Fruit fly (Drosophila melanogaster) whole organism, embryonic: ENCODE results near the gene CG45066.

Source experiments
- C15 ChIP-seq: fragments of 200-800 bp; sonication (Bioruptor generic); IDR thresholded peaks from 3 replicates; pipeline ENCODE4 v1.3.6; 2022; ENCODE audit warnings: missing biosample characterization, missing genetic modification characterization
- CG10565 ChIP-seq: fragments of 200-800 bp; sonication (Bioruptor generic); optimal IDR thresholded peaks from 3 replicates; lab custom pipeline; 2016; ENCODE audit warnings: missing biosample characterization, mild to moderate bottlenecking, missing genetic modification characterization
- CG11695 ChIP-seq: fragments of 200-800 bp; sonication (Bioruptor generic); IDR thresholded peaks from 3 replicates; pipeline ENCODE4 v1.3.6; 2022; ENCODE audit warnings: missing biosample characterization, missing genetic modification characterization
- CG14965 ChIP-seq: fragments of 200-800 bp; sonication (Bioruptor generic); optimal IDR thresholded peaks from 2 replicates; lab custom pipeline; 2016; ENCODE audit warnings: missing biosample characterization, missing genetic modification characterization, borderline replicate concordance
- CG17385 ChIP-seq: fragments of 200-800 bp; sonication (Bioruptor generic); optimal IDR thresholded peaks from 3 replicates; lab custom pipeline; 2018; ENCODE audit warnings: missing biosample characterization, mild to moderate bottlenecking, missing genetic modification characterization
- CG3065 ChIP-seq: fragments of 200-800 bp; sonication (Bioruptor generic); optimal IDR thresholded peaks from 2 replicates; lab custom pipeline; 2016; ENCODE audit warnings: missing biosample characterization, missing genetic modification characterization
- CG32772 ChIP-seq: fragments of 200-800 bp; sonication (Bioruptor generic); IDR thresholded peaks from 2 replicates; pipeline ENCODE4 v1.3.6; 2022; ENCODE audit warnings: missing biosample characterization, missing genetic modification characterization
- CG34376 ChIP-seq: fragments of 200-800 bp; sonication (Bioruptor generic); optimal IDR thresholded peaks from 2 replicates; lab custom pipeline; 2018; ENCODE audit warnings: missing biosample characterization, mild to moderate bottlenecking, missing genetic modification characterization
- CG3726 ChIP-seq: fragments of 200-800 bp; sonication (Bioruptor generic); IDR thresholded peaks from 3 replicates; pipeline ENCODE4, ENCODE4 v1.3.6; 2022; ENCODE audit warnings: missing biosample characterization, missing genetic modification characterization
- CG4707 ChIP-seq: fragments of 200-800 bp; sonication (Bioruptor generic); optimal IDR thresholded peaks from 2 replicates; lab custom pipeline; 2018; ENCODE audit warnings: missing biosample characterization, mild to moderate bottlenecking, missing genetic modification characterization, moderate library complexity
- CG6765 ChIP-seq: fragments of 200-800 bp; sonication (Bioruptor generic); optimal IDR thresholded peaks from 3 replicates; lab custom pipeline; 2017; ENCODE audit warnings: missing biosample characterization, mild to moderate bottlenecking, missing genetic modification characterization
- CG7745 ChIP-seq: fragments of 200-800 bp; sonication (Bioruptor generic); optimal IDR thresholded peaks from 2 replicates; lab custom pipeline; 2018; ENCODE audit warnings: missing biosample characterization, mild to moderate bottlenecking, missing genetic modification characterization, moderate library complexity
- CG7928 ChIP-seq: fragments of 200-800 bp; sonication (Bioruptor generic); optimal IDR thresholded peaks from 2 replicates; lab custom pipeline; 2017; ENCODE audit warnings: missing biosample characterization, mild to moderate bottlenecking, missing genetic modification characterization
- CG8290 ChIP-seq, 3 experiments: fragments of 200-800 bp; sonication (Bioruptor generic); optimal IDR thresholded peaks; 2 replicates each; lab custom pipeline; 2016 to 2019; ENCODE audit warnings: missing biosample characterization in 3 of 3, missing genetic modification characterization in 3 of 3, mild to moderate bottlenecking in 2 of 3, moderate library complexity in 1 of 3
- CTCF ChIP-seq: fragments of 200-800 bp; sonication (Bioruptor generic); optimal IDR thresholded peaks from 2 replicates; lab custom pipeline; 2017; ENCODE audit warnings: missing biosample characterization, mild to moderate bottlenecking, missing genetic modification characterization, moderate library complexity
- Dfd ChIP-seq, 2 experiments: fragments of >200 bp; optimal IDR thresholded peaks; 2 replicates each; lab custom pipeline; 2017; ENCODE audit warnings: missing biosample characterization in 2 of 2, missing genetic modification characterization in 2 of 2
- ERR ChIP-seq: fragments of 200-800 bp; sonication (Bioruptor generic); optimal IDR thresholded peaks from 2 replicates; lab custom pipeline; 2016; ENCODE audit warnings: missing biosample characterization, missing genetic modification characterization
- Kr ChIP-seq: fragments of 200-800 bp; sonication (Bioruptor generic); optimal IDR thresholded peaks from 2 replicates; lab custom pipeline; 2017; ENCODE audit warnings: missing biosample characterization, mild to moderate bottlenecking, missing genetic modification characterization
- Lpt ChIP-seq: fragments of >200 bp; optimal IDR thresholded peaks from 2 replicates; lab custom pipeline; 2018; ENCODE audit warnings: missing biosample characterization, missing genetic modification characterization
- Med ChIP-seq: fragments of 200-800 bp; sonication (Bioruptor generic); peaks from one replicate; lab custom pipeline; 2016; ENCODE audit warnings: missing biosample characterization, missing genetic modification characterization, mild to moderate bottlenecking, inconsistent platforms, moderate library complexity
- NC2β ChIP-seq: fragments of 200-800 bp; sonication (Bioruptor generic); optimal IDR thresholded peaks from 2 replicates; lab custom pipeline; 2016; ENCODE audit warnings: missing biosample characterization, missing genetic modification characterization
- NK7.1 ChIP-seq: fragments of 200-800 bp; sonication (Bioruptor generic); optimal IDR thresholded peaks from 3 replicates; lab custom pipeline; 2016; ENCODE audit warnings: missing biosample characterization, missing genetic modification characterization
- Nf-YA ChIP-seq: fragments of 200-800 bp; sonication (Bioruptor generic); IDR thresholded peaks from 2 replicates; pipeline ENCODE4 v1.3.6; 2022; ENCODE audit warnings: missing biosample characterization, missing genetic modification characterization
- Nf-YC ChIP-seq: fragments of 200-800 bp; optimal IDR thresholded peaks from 3 replicates; lab custom pipeline; 2019; ENCODE audit warnings: missing biosample characterization, mild to moderate bottlenecking, missing genetic modification characterization, moderate library complexity
- PHDP ChIP-seq: fragments of 200-800 bp; sonication (Bioruptor generic); optimal IDR thresholded peaks from 3 replicates; lab custom pipeline; 2018; ENCODE audit warnings: missing biosample characterization, mild to moderate bottlenecking, missing genetic modification characterization, moderate library complexity
- Six4 ChIP-seq: fragments of 200-800 bp; sonication (Bioruptor generic); optimal IDR thresholded peaks from 2 replicates; lab custom pipeline; 2016; ENCODE audit warnings: missing biosample characterization, missing genetic modification characterization
- Tbp ChIP-seq: fragments of >200 bp; optimal IDR thresholded peaks from 2 replicates; lab custom pipeline; 2018; ENCODE audit warnings: missing biosample characterization, missing genetic modification characterization
- Vsx1 ChIP-seq: fragments of 200-800 bp; sonication (Bioruptor generic); optimal IDR thresholded peaks from 2 replicates; lab custom pipeline; 2017; ENCODE audit warnings: missing biosample characterization, mild to moderate bottlenecking, missing genetic modification characterization, missing genetic modification reagents
- abd-A ChIP-seq: fragments of 200-800 bp; sonication (Bioruptor generic); optimal IDR thresholded peaks from 3 replicates; lab custom pipeline; 2019; ENCODE audit warnings: missing biosample characterization, mild to moderate bottlenecking, missing genetic modification characterization, moderate library complexity
- bbx ChIP-seq: fragments of 200-800 bp; sonication (Bioruptor generic); IDR thresholded peaks from 2 replicates; pipeline ENCODE4 v1.3.6; 2022; ENCODE audit warnings: missing biosample characterization, missing genetic modification characterization; ENCODE audit not compliant: partially characterized antibody
- bcd ChIP-seq: fragments of 200-800 bp; sonication (Bioruptor generic); optimal IDR thresholded peaks from 2 replicates; lab custom pipeline; 2017; ENCODE audit warnings: missing biosample characterization, mild to moderate bottlenecking, missing genetic modification characterization
- cad ChIP-seq: fragments of >200 bp; optimal IDR thresholded peaks from 2 replicates; lab custom pipeline; 2017; ENCODE audit warnings: missing biosample characterization, missing genetic modification characterization
- cg ChIP-seq: fragments of 200-800 bp; sonication (Bioruptor generic); optimal IDR thresholded peaks from 3 replicates; lab custom pipeline; 2019; ENCODE audit warnings: missing biosample characterization, mild to moderate bottlenecking, missing genetic modification characterization, moderate library complexity
- chinmo ChIP-seq: fragments of 200-800 bp; sonication (Bioruptor generic); IDR thresholded peaks from 4 replicates; pipeline ENCODE4 v1.3.6; 2022; ENCODE audit warnings: missing biosample characterization, missing genetic modification characterization; ENCODE audit not compliant: partially characterized antibody
- croc ChIP-seq: fragments of 200-800 bp; sonication (Bioruptor generic); conservative IDR thresholded peaks from 3 replicates; pipeline ENCODE4 v1.3.6; 2022; ENCODE audit warnings: missing biosample characterization, missing genetic modification characterization
- crol ChIP-seq: fragments of 200-800 bp; sonication (Bioruptor generic); IDR thresholded peaks from 2 replicates; pipeline ENCODE4 v1.3.6; 2022; ENCODE audit warnings: missing biosample characterization, missing genetic modification characterization
- dpn ChIP-seq, 2 experiments: fragments of 200-800 bp; sonication (Bioruptor generic); optimal IDR thresholded peaks; 3 replicates each; lab custom pipeline; 2016; ENCODE audit warnings: missing biosample characterization in 2 of 2, missing genetic modification characterization in 2 of 2
- dysf ChIP-seq: fragments of 200-800 bp; sonication (Bioruptor generic); IDR thresholded peaks from 3 replicates; pipeline ENCODE4 v1.3.6; 2022; ENCODE audit warnings: missing biosample characterization, missing genetic modification characterization
- fd64A ChIP-seq: fragments of 200-800 bp; sonication (Bioruptor generic); optimal IDR thresholded peaks from 3 replicates; lab custom pipeline; 2018; ENCODE audit warnings: missing biosample characterization, mild to moderate bottlenecking, missing genetic modification characterization
- gfzf ChIP-seq: fragments of 200-800 bp; sonication (Bioruptor generic); optimal IDR thresholded peaks from 2 replicates; lab custom pipeline; 2016; ENCODE audit warnings: missing biosample characterization, mild to moderate bottlenecking, missing genetic modification characterization, moderate library complexity
- gro ChIP-seq: fragments of 200-800 bp; sonication (Bioruptor generic); optimal IDR thresholded peaks from 2 replicates; lab custom pipeline; 2016; ENCODE audit warnings: missing biosample characterization, missing genetic modification characterization
- ham ChIP-seq: fragments of 200-800 bp; sonication (Bioruptor generic); IDR thresholded peaks from 2 replicates; pipeline ENCODE4 v1.3.6; 2022; ENCODE audit warnings: missing biosample characterization, missing genetic modification characterization
- kni ChIP-seq: fragments of 200-800 bp; sonication (Bioruptor generic); optimal IDR thresholded peaks from 3 replicates; lab custom pipeline; 2017; ENCODE audit warnings: mild to moderate bottlenecking, missing biosample characterization, missing genetic modification reagents, missing genetic modification characterization
- mam ChIP-seq: fragments of 200-800 bp; sonication (Bioruptor generic); optimal IDR thresholded peaks from 3 replicates; lab custom pipeline; 2016; ENCODE audit warnings: missing biosample characterization, missing genetic modification characterization
- sens ChIP-seq: fragments of 200-800 bp; sonication (Bioruptor generic); peaks from one replicate; lab custom pipeline; 2016; ENCODE audit warnings: missing biosample characterization, missing genetic modification characterization
- so ChIP-seq: fragments of 200-800 bp; sonication (Bioruptor generic); IDR thresholded peaks from 3 replicates; pipeline ENCODE4 v1.3.6; 2022; ENCODE audit warnings: missing biosample characterization, missing genetic modification characterization
- tgo ChIP-seq: fragments of 200-800 bp; sonication (Bioruptor generic); IDR thresholded peaks from 3 replicates; pipeline ENCODE4 v1.3.6; 2022; ENCODE audit warnings: missing biosample characterization, missing genetic modification characterization
- tna ChIP-seq: fragments of 200-800 bp; sonication (Bioruptor generic); IDR thresholded peaks from 2 replicates; pipeline ENCODE4 v1.3.6; 2022; ENCODE audit warnings: missing biosample characterization, missing genetic modification characterization; ENCODE audit not compliant: partially characterized antibody

CG45066 gene

dm6 chr3L:3083329-3084083 lies 27.5 kb downstream of the CG45066 start (continued):
- TF ChIP-seq Kr: peak; percentile 76
- no peak for TF ChIP-seq CTCF (GFP tag; lab: Kevin White, UChicago)
- TF ChIP-seq CG10565 (GFP tag; lab: Kevin White, UChicago): no peak
- TF ChIP-seq CG11695 (GFP tag; lab: Robert Waterston, UW): peak; percentile 33; the same call in 1 of the 3 replicates
- TF ChIP-seq bbx (GFP tag; lab: Robert Waterston, UW): no peak; the same call in 1 of the 2 replicates
- TF ChIP-seq CG17385 (GFP tag; lab: Kevin White, UChicago): peak; percentile 37

- TF ChIP-seq Vsx1 (GFP tag; lab: Kevin White, UChicago): peak; percentile 42
- no peak for TF ChIP-seq Nf-YA (GFP tag; lab: Robert Waterston, UW)
- TF ChIP-seq fd64A (GFP tag; lab: Kevin White, UChicago): no peak
- no peak for TF ChIP-seq CG14965 (GFP tag; lab: Kevin White, UChicago)
- no peak for TF ChIP-seq dysf
- TF ChIP-seq mam: no peak
- TF ChIP-seq CG8290 (GFP tag; optimal IDR thresholded peaks at IDR 0.05; lab: Kevin White, UChicago): no peak
- TF ChIP-seq CG8290 (tag; optimal IDR thresholded peaks at IDR 0.05; lab: Kevin White, UChicago): peak in 1 of 2 experiments; percentile 31
- peak; percentile 78 for TF ChIP-seq abd-A (tag; lab: Kevin White, UChicago)
- TF ChIP-seq chinmo (GFP tag; lab: Robert Waterston, UW): peak; percentile 86
- TF ChIP-seq crol: 0 out of 2 replicates have a peak, but pooled peaks have one; percentile 28
- TF ChIP-seq ERR (GFP tag; lab: Kevin White, UChicago): no peak
- TF ChIP-seq ham: no peak
- TF ChIP-seq Lpt (GFP tag; lab: Kevin White, UChicago): no peak
- no peak for TF ChIP-seq Dfd (GFP tag; optimal IDR thresholded peaks at IDR 0.05; lab: Kevin White, UChicago)
- TF ChIP-seq kni (GFP tag; lab: Kevin White, UChicago): peak; percentile 27
- TF ChIP-seq tna (GFP tag; lab: Robert Waterston, UW): no peak
- TF ChIP-seq NC2β (GFP tag; lab: Kevin White, UChicago): no peak
- TF ChIP-seq CG7745 (tag; lab: Kevin White, UChicago): peak; percentile 9
- TF ChIP-seq tgo (GFP tag; lab: Robert Waterston, UW): no peak
- no peak for TF ChIP-seq CG6765 (GFP tag; lab: Kevin White, UChicago)
- TF ChIP-seq bcd (GFP tag; lab: Kevin White, UChicago): no peak
- TF ChIP-seq CG4707 (GFP tag; lab: Kevin White, UChicago): no peak
- TF ChIP-seq CG34376: peak; percentile 25
- TF ChIP-seq CG32772 (GFP tag; lab: Robert Waterston, UW): no peak
- no peak for TF ChIP-seq CG3065 (GFP tag; lab: Kevin White, UChicago)
- TF ChIP-seq so (GFP tag; lab: Robert Waterston, UW): no peak
- TF ChIP-seq Tbp (GFP tag; lab: Kevin White, UChicago): no peak
- peak; percentile 50 for TF ChIP-seq cad (GFP tag; lab: Kevin White, UChicago)
- no peak for TF ChIP-seq gro (GFP tag; lab: Kevin White, UChicago)
- TF ChIP-seq PHDP (tag; lab: Kevin White, UChicago): peak; percentile 7
- no peak for TF ChIP-seq dpn (GFP tag; optimal IDR thresholded peaks at IDR 0.05; lab: Kevin White, UChicago)
- TF ChIP-seq sens (GFP tag; lab: Kevin White, UChicago): peak; percentile 69
- peak; percentile 75 for TF ChIP-seq Med (GFP tag; lab: Kevin White, UChicago)
- no peak for TF ChIP-seq gfzf (GFP tag; lab: Kevin White, UChicago)
- TF ChIP-seq CG7928 (GFP tag; lab: Kevin White, UChicago): no peak
- TF ChIP-seq cg (GFP tag; lab: Kevin White, UChicago): peak; percentile 55
- no peak for TF ChIP-seq Nf-YC (tag; lab: Kevin White, UChicago)
- TF ChIP-seq CG3726 (GFP tag; lab: Robert Waterston, UW): no peak
- no peak for TF ChIP-seq Six4 (GFP tag; lab: Kevin White, UChicago)
- TF ChIP-seq C15: no peak
- TF ChIP-seq NK7.1 (GFP tag; lab: Kevin White, UChicago): no peak
- no peak for TF ChIP-seq croc (GFP tag; lab: Robert Waterston, UW)
Measured at dm6 chr3L:3081966-3082516, 29.0 kb downstream of the CG45066 start.
